Fruit fly (Drosophila melanogaster) whole organism, pupa: Measurements from ENCODE around the gene trem.
A peak's percentile ranks its signal among the peaks of the same experiment; 100 is the strongest.

Source experiments
- CG10348 ChIP-seq: fragments of 200-800 bp; sonication (Bioruptor generic); IDR thresholded peaks from 2 replicates; pipeline ENCODE4 v1.3.6; 2022; ENCODE audit warnings: missing biosample characterization, missing genetic modification characterization
- CG12605 ChIP-seq: fragments of 200-800 bp; sonication (Bioruptor generic); IDR thresholded peaks from 2 replicates; pipeline ENCODE4 v1.3.6; 2022; ENCODE audit warnings: missing biosample characterization, missing genetic modification characterization
- CG13204 ChIP-seq: fragments of 200-800 bp; sonication (Bioruptor generic); optimal IDR thresholded peaks from 2 replicates; lab custom pipeline; 2018; ENCODE audit warnings: missing biosample characterization, mild to moderate bottlenecking, missing genetic modification characterization, moderate library complexity
- CG14655 ChIP-seq: fragments of 200-800 bp; sonication (Bioruptor generic); optimal IDR thresholded peaks from 3 replicates; lab custom pipeline; 2017; ENCODE audit warnings: mild to moderate bottlenecking, missing biosample characterization, missing genetic modification reagents, missing genetic modification characterization
- CG15710 ChIP-seq: fragments of 200-800 bp; sonication (Bioruptor generic); optimal IDR thresholded peaks from 2 replicates; lab custom pipeline; 2018; ENCODE audit warnings: missing biosample characterization, mild to moderate bottlenecking, missing genetic modification characterization, moderate library complexity
- CG17806 ChIP-seq: fragments of 200-800 bp; sonication (Bioruptor generic); optimal IDR thresholded peaks from 2 replicates; lab custom pipeline; 2018; ENCODE audit warnings: missing biosample characterization, mild to moderate bottlenecking, missing genetic modification characterization, moderate library complexity
- CG32121 ChIP-seq: fragments of 200-800 bp; sonication (Bioruptor generic); IDR thresholded peaks from 2 replicates; pipeline ENCODE4 v1.3.6; 2022; ENCODE audit warnings: missing biosample characterization, missing genetic modification characterization
- CG34367 ChIP-seq: fragments of 200-800 bp; sonication (Bioruptor generic); optimal IDR thresholded peaks from 2 replicates; lab custom pipeline; 2018; ENCODE audit warnings: missing biosample characterization, mild to moderate bottlenecking, missing genetic modification characterization
- CG4496 ChIP-seq: fragments of 200-800 bp; sonication (Bioruptor generic); IDR thresholded peaks from 3 replicates; pipeline ENCODE4 v1.3.6; 2022; ENCODE audit warnings: missing biosample characterization, missing genetic modification characterization
- CG8159 ChIP-seq: fragments of 200-800 bp; sonication (Bioruptor generic); optimal IDR thresholded peaks from 3 replicates; lab custom pipeline; 2018; ENCODE audit warnings: missing biosample characterization, mild to moderate bottlenecking, missing genetic modification characterization, moderate library complexity
- CG8301 ChIP-seq: fragments of 200-800 bp; sonication (Bioruptor generic); optimal IDR thresholded peaks from 2 replicates; lab custom pipeline; 2018; ENCODE audit warnings: missing biosample characterization, mild to moderate bottlenecking, missing genetic modification characterization
- CG9948 ChIP-seq: fragments of 200-800 bp; sonication (Bioruptor generic); optimal IDR thresholded peaks from 2 replicates; lab custom pipeline; 2018; ENCODE audit warnings: missing biosample characterization, mild to moderate bottlenecking, missing genetic modification characterization, moderate library complexity
- D1 ChIP-seq: fragments of 200-800 bp; sonication (Bioruptor generic); optimal IDR thresholded peaks from 2 replicates; lab custom pipeline; 2018; ENCODE audit warnings: missing biosample characterization, mild to moderate bottlenecking, missing genetic modification characterization, moderate library complexity
- EcR ChIP-seq: fragments of 200-800 bp; sonication (Bioruptor generic); optimal IDR thresholded peaks from 3 replicates; lab custom pipeline; 2019; ENCODE audit warnings: missing biosample characterization, missing genetic modification characterization, mild to moderate bottlenecking, moderate library complexity, missing genetic modification reagents
- Ets98B ChIP-seq: fragments of 200-800 bp; sonication (Bioruptor generic); IDR thresholded peaks from 2 replicates; pipeline ENCODE4 v1.3.6; 2022; ENCODE audit warnings: missing biosample characterization, missing genetic modification characterization
- Pif1A ChIP-seq: fragments of 200-800 bp; sonication (Bioruptor generic); optimal IDR thresholded peaks from 3 replicates; lab custom pipeline; 2016; ENCODE audit warnings: missing biosample characterization, missing genetic modification characterization
- Pif1B ChIP-seq: fragments of 200-800 bp; sonication (Bioruptor generic); optimal IDR thresholded peaks from 3 replicates; lab custom pipeline; 2016; ENCODE audit warnings: missing biosample characterization, missing genetic modification characterization
- Snoo ChIP-seq: fragments of 200-800 bp; sonication (Bioruptor generic); optimal IDR thresholded peaks from 3 replicates; lab custom pipeline; 2017; ENCODE audit warnings: missing biosample characterization, mild to moderate bottlenecking, missing genetic modification characterization, inconsistent platforms
- fd96Ca ChIP-seq: fragments of 200-800 bp; sonication (Bioruptor generic); IDR thresholded peaks from 3 replicates; pipeline ENCODE4 v1.3.6; 2022; ENCODE audit warnings: missing biosample characterization, missing genetic modification characterization
- gl ChIP-seq: fragments of 200-800 bp; sonication (Bioruptor generic); optimal IDR thresholded peaks from 2 replicates; lab custom pipeline; 2018; ENCODE audit warnings: missing biosample characterization, mild to moderate bottlenecking, missing genetic modification characterization
- rn ChIP-seq: fragments of 200-800 bp; sonication (Bioruptor generic); IDR thresholded peaks from 2 replicates; pipeline ENCODE4 v1.3.6; 2022; ENCODE audit warnings: missing biosample characterization, missing genetic modification characterization

Gene trem

DNA sequence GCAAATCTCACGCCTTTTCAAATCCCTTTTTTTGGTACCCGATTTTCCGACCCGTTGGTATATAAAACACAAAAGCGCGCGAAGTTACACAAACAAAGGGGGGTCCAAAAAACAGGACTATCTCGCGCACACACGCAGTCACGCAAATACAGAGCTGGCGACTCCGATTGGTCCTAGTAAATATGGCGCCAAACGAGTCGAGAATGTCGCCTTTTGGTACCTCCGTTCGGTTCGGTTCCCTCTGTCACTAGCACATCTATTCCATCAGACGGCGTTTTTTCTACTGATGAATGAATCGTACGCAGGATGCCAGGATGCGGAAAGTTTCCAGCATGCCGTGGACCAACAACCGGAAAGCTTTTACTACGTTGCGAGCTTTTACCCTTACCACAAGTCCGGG, 24.7 kb upstream of the trem start, which contains the start of gene CG17193:
CG17193 (minus strand) TSS at position 289 of the 400 bp plus-strand sequence.
- no peak for TF ChIP-seq CG34367
- TF ChIP-seq CG17806 (tag; lab: Kevin White, UChicago), result no peak
- no peak for TF ChIP-seq rn (GFP tag; lab: Robert Waterston, UW)
- TF ChIP-seq CG10348 (GFP tag; lab: Robert Waterston, UW), result no peak
- no peak for TF ChIP-seq D1 (tag; lab: Kevin White, UChicago)
- TF ChIP-seq CG13204 (GFP tag; lab: Kevin White, UChicago), result no peak
- TF ChIP-seq EcR, result no peak
- no peak for TF ChIP-seq Pif1A (GFP tag; lab: Kevin White, UChicago)
- TF ChIP-seq Snoo (tag; lab: Kevin White, UChicago), result no peak
- TF ChIP-seq CG8301, result no peak
- TF ChIP-seq CG9948 (tag; lab: Kevin White, UChicago), result no peak
- no peak for TF ChIP-seq CG32121

DNA sequence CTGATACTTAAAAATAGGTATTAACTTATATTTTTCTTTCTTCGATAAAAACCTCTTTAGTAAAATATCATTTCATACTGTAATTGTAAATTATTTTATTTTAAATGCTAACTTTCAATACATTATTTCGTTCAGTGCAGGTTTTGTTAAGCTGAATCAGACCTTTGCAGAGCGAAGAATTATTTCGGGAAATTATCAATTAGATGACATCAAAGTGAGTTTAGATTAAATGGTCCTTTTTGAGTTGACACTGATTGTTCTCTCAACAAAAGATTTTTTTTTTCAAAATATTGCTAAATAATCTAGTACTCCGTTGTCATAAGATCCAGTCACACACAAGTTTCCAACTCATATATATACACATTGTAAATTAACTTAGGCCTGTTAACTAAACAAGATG, 11.3 kb upstream of the trem start, which contains the start of the genes CG33934 and Indy-2:
CG33934 (plus strand) TSS at position 301 of the 400 bp plus-strand sequence.
Indy-2 (plus strand) TSS at position 301 of the 400 bp plus-strand sequence.
- TF ChIP-seq CG9948 (tag; lab: Kevin White, UChicago), result no peak
- TF ChIP-seq fd96Ca (GFP tag; lab: Robert Waterston, UW), result no peak
- TF ChIP-seq CG13204 (GFP tag; lab: Kevin White, UChicago), result no peak
- TF ChIP-seq CG32121, result no peak
- no peak for TF ChIP-seq CG17806 (tag; lab: Kevin White, UChicago)
- TF ChIP-seq Pif1A (GFP tag; lab: Kevin White, UChicago), result no peak
- no peak for TF ChIP-seq CG8159
- no peak for TF ChIP-seq CG14655 (GFP tag; lab: Kevin White, UChicago)
- no peak for TF ChIP-seq gl (tag; lab: Kevin White, UChicago)
- no peak for TF ChIP-seq CG12605 (GFP tag; lab: Robert Waterston, UW)
- no peak for TF ChIP-seq CG34367
- no peak for TF ChIP-seq D1 (tag; lab: Kevin White, UChicago)
- no peak for TF ChIP-seq Pif1B (GFP tag; lab: Kevin White, UChicago)
- TF ChIP-seq CG4496, result no peak
- TF ChIP-seq EcR, result no peak
- no peak for TF ChIP-seq Ets98B (GFP tag; lab: Robert Waterston, UW)
- no peak for TF ChIP-seq CG15710

DNA sequence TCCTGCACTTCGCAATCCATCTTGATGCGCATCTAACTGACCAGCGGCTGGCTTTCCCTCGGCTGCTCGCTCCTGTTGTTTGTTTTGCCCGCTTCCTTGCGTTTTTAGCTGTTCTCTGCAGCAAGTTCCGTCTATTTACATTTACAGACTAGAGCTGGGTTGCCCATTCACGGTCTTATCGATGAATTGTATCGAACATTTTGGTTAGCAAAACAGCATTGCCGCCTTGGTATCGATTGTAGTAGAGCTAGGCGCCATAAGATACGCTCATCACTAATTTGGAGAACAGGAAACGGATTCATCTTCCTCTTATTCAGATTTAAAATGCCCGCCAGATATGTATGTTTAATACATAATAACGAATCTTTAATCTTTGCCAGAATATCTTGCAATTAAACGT, 4.8 kb upstream of the trem start, which contains the start of gene Regnase-1:
Regnase-1 (minus strand) TSS at position 170 of the 400 bp plus-strand sequence.
- TF ChIP-seq D1 (tag; lab: Kevin White, UChicago) (no peak), gl (tag; lab: Kevin White, UChicago) (no peak), rn (GFP tag; lab: Robert Waterston, UW) (no peak), Snoo (tag; lab: Kevin White, UChicago) (peak; percentile 91), Pif1B (GFP tag; lab: Kevin White, UChicago) (peak; percentile 70), CG9948 (tag; lab: Kevin White, UChicago) (peak; percentile 50), Ets98B (GFP tag; lab: Robert Waterston, UW) (peak; percentile 78), CG8301 (no peak), CG12605 (GFP tag; lab: Robert Waterston, UW) (peak; percentile 73), CG8159 (peak; percentile 64), Pif1A (GFP tag; lab: Kevin White, UChicago) (no peak), CG14655 (GFP tag; lab: Kevin White, UChicago) (no peak), EcR (no peak), fd96Ca (GFP tag; lab: Robert Waterston, UW) (peak; percentile 76), CG15710 (no peak), CG32121 (peak; percentile 81), CG4496 (peak; percentile 89), CG34367 (peak; percentile 83), CG10348 (GFP tag; lab: Robert Waterston, UW) (no peak), CG13204 (GFP tag; lab: Kevin White, UChicago) (no peak), CG17806 (tag; lab: Kevin White, UChicago) (no peak)

DNA sequence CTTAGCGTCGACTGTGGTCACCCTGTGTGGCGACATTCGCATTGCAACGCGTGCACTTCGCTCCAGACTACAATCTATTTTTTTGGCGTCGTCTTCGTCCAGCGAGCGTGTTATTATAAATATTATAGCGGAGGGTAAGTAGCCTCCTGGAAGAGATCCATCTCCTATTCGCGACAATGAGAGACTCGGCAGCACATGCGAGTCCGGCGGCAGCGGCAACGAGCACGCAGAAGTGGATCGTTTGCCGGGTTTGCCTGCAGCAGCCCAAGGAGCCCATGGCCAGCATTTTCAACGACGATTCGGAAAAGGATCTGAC, 613 bp upstream of the trem start, which contains the start of gene idc:
idc (plus strand) TSS at position 60 of the 316 bp plus-strand sequence.
- TF ChIP-seq fd96Ca (GFP tag; lab: Robert Waterston, UW), result no peak
- TF ChIP-seq CG32121, result no peak
- TF ChIP-seq CG8159, result no peak

DNA sequence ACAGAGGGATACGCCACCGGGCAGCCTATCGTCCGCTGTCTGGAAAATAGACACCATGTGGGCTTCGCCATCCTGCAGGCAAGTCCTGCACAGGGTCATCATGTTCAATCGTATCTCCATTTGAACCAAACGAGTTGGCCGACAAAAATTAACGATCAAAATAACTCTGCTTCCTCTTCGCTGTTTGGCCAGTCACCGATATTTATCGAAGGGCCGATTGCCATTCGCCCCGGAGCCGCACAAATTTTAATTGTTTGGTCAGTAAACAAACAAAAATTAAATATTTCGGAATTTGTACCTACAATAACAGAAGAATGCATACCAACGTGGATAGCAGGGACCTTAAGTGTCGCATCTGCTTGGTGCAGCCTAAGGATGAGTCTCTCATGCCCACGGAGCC, 3.3 kb downstream of the trem start, which contains the start of the genes CG4424 and CG4854:
CG4424 (minus strand) TSS at position 200 of the 400 bp plus-strand sequence.
CG4854 (plus strand) TSS at position 218 of the 400 bp plus-strand sequence.
- no peak for TF ChIP-seq CG14655 (GFP tag; lab: Kevin White, UChicago)
- no peak for TF ChIP-seq CG17806 (tag; lab: Kevin White, UChicago)
- TF ChIP-seq D1 (tag; lab: Kevin White, UChicago), result no peak
- no peak for TF ChIP-seq Pif1A (GFP tag; lab: Kevin White, UChicago)
- no peak for TF ChIP-seq Ets98B (GFP tag; lab: Robert Waterston, UW)
- TF ChIP-seq Snoo (tag; lab: Kevin White, UChicago), result no peak
- TF ChIP-seq CG15710, result no peak
- no peak for TF ChIP-seq rn (GFP tag; lab: Robert Waterston, UW)
- no peak for TF ChIP-seq CG8159
- TF ChIP-seq CG32121, result no peak
- no peak for TF ChIP-seq CG13204 (GFP tag; lab: Kevin White, UChicago)
- TF ChIP-seq gl (tag; lab: Kevin White, UChicago), result no peak
- TF ChIP-seq EcR, result no peak
- TF ChIP-seq Pif1B (GFP tag; lab: Kevin White, UChicago), result no peak
- no peak for TF ChIP-seq fd96Ca (GFP tag; lab: Robert Waterston, UW)
- TF ChIP-seq CG4496, result no peak
- TF ChIP-seq CG9948 (tag; lab: Kevin White, UChicago), result no peak
- no peak for TF ChIP-seq CG12605 (GFP tag; lab: Robert Waterston, UW)
- no peak for TF ChIP-seq CG10348 (GFP tag; lab: Robert Waterston, UW)
- no peak for TF ChIP-seq CG8301
- TF ChIP-seq, all 21 proteins: peak for 0
